Fruit fly (Drosophila melanogaster): ENCODE data around the gene CG14985.

dm6 chr3L:3960877-3961417, 42.3 kb upstream of the CG14985 start:
- no peak for TF ChIP-seq h (optimal IDR thresholded peaks at IDR 0.05)
- TF ChIP-seq Sin3A (optimal IDR thresholded peaks at IDR 0.05), result no peak
- no peak for TF ChIP-seq psq (optimal IDR thresholded peaks at IDR 0.05)
- TF ChIP-seq insv (optimal IDR thresholded peaks at IDR 0.05), result no peak
- TF ChIP-seq Myc (optimal IDR thresholded peaks at IDR 0.05), result no peak

All from Kc167 (cell line).